Fruit fly (Drosophila melanogaster) whole organism, embryonic: Measurements from ENCODE around the gene Rbcn-3B.

ENCODE experiments used
- Antp ChIP-seq: fragments of 200-800 bp; sonication (Bioruptor generic); optimal IDR thresholded peaks from 3 replicates; lab custom pipeline; 2016; ENCODE audit warnings: missing biosample characterization, missing genetic modification characterization
- Bdp1 ChIP-seq: fragments of 200-800 bp; sonication (Bioruptor generic); optimal IDR thresholded peaks from 3 replicates; lab custom pipeline; 2016; ENCODE audit warnings: missing biosample characterization, missing genetic modification characterization
- CG10209 ChIP-seq: fragments of 200-800 bp; sonication (Bioruptor generic); optimal IDR thresholded peaks from 3 replicates; lab custom pipeline; 2017; ENCODE audit warnings: missing biosample characterization, mild to moderate bottlenecking, missing genetic modification characterization, missing genetic modification reagents
- CG1024 ChIP-seq: fragments of 200-800 bp; sonication (Bioruptor generic); IDR thresholded peaks from 2 replicates; pipeline ENCODE4 v1.3.6; 2022; ENCODE audit warnings: missing biosample characterization, missing genetic modification characterization
- CG12236 ChIP-seq: fragments of 200-800 bp; sonication (Bioruptor generic); optimal IDR thresholded peaks from 2 replicates; lab custom pipeline; 2016; ENCODE audit warnings: missing biosample characterization, missing genetic modification characterization
- CG15011 ChIP-seq: fragments of 200-800 bp; sonication (Bioruptor generic); optimal IDR thresholded peaks from 3 replicates; lab custom pipeline; 2018; ENCODE audit warnings: missing biosample characterization, mild to moderate bottlenecking, missing genetic modification characterization
- CG15073 ChIP-seq: fragments of 200-800 bp; sonication (Bioruptor generic); optimal IDR thresholded peaks from 2 replicates; lab custom pipeline; 2016; ENCODE audit warnings: missing biosample characterization, missing genetic modification characterization
- CG16813 ChIP-seq: fragments of 200-800 bp; sonication (Bioruptor generic); IDR thresholded peaks from 3 replicates; pipeline ENCODE4 v1.3.6; 2022; ENCODE audit warnings: missing biosample characterization, missing genetic modification characterization; ENCODE audit not compliant: partially characterized antibody
- CG17328 ChIP-seq: fragments of 200-800 bp; sonication (Bioruptor generic); IDR thresholded peaks from 2 replicates; pipeline ENCODE4 v1.3.6; 2022; ENCODE audit warnings: missing biosample characterization, missing genetic modification characterization
- CG1832 ChIP-seq: fragments of 200-800 bp; sonication (Bioruptor generic); optimal IDR thresholded peaks from 2 replicates; lab custom pipeline; 2017; ENCODE audit warnings: missing biosample characterization, mild to moderate bottlenecking, missing genetic modification characterization, inconsistent platforms
- CG18764 ChIP-seq: fragments of 200-800 bp; sonication (Bioruptor generic); optimal IDR thresholded peaks from 3 replicates; lab custom pipeline; 2016; ENCODE audit warnings: missing biosample characterization, missing genetic modification characterization
- CG30403 ChIP-seq: fragments of 200-800 bp; sonication (Bioruptor generic); optimal IDR thresholded peaks from 3 replicates; lab custom pipeline; 2016; ENCODE audit warnings: missing biosample characterization, missing genetic modification characterization
- CG32772 ChIP-seq: fragments of 200-800 bp; sonication (Bioruptor generic); IDR thresholded peaks from 2 replicates; pipeline ENCODE4 v1.3.6; 2022; ENCODE audit warnings: missing biosample characterization, missing genetic modification characterization
- CG33213 ChIP-seq: fragments of 200-800 bp; sonication (Bioruptor generic); optimal IDR thresholded peaks from 3 replicates; lab custom pipeline; 2016; ENCODE audit warnings: missing biosample characterization, missing genetic modification characterization
- CG4328 ChIP-seq: fragments of 200-800 bp; sonication (Bioruptor generic); optimal IDR thresholded peaks from 3 replicates; lab custom pipeline; 2017; ENCODE audit warnings: missing biosample characterization, missing genetic modification reagents, missing genetic modification characterization
- CG7556 ChIP-seq: fragments of 200-800 bp; sonication (Bioruptor generic); optimal IDR thresholded peaks from 2 replicates; lab custom pipeline; 2017; ENCODE audit warnings: missing biosample characterization, mild to moderate bottlenecking, missing genetic modification characterization
- CG7745 ChIP-seq: fragments of 200-800 bp; sonication (Bioruptor generic); optimal IDR thresholded peaks from 2 replicates; lab custom pipeline; 2018; ENCODE audit warnings: missing biosample characterization, mild to moderate bottlenecking, missing genetic modification characterization, moderate library complexity
- CG8388 ChIP-seq: fragments of 200-800 bp; sonication (Bioruptor generic); optimal IDR thresholded peaks from 2 replicates; lab custom pipeline; 2019; ENCODE audit warnings: missing biosample characterization, mild to moderate bottlenecking, missing genetic modification characterization, moderate library complexity
- CG8478 ChIP-seq: fragments of >200 bp; optimal IDR thresholded peaks from 2 replicates; lab custom pipeline; 2018
- CG8924 ChIP-seq: fragments of 200-800 bp; optimal IDR thresholded peaks from 3 replicates; lab custom pipeline; 2019; ENCODE audit warnings: missing biosample characterization, mild to moderate bottlenecking, missing genetic modification characterization, moderate library complexity
- Deaf1 ChIP-seq: fragments of 200-800 bp; optimal IDR thresholded peaks from 3 replicates; lab custom pipeline; 2019; ENCODE audit warnings: missing biosample characterization, mild to moderate bottlenecking, missing genetic modification characterization, moderate library complexity
- Drgx ChIP-seq: fragments of 200-800 bp; sonication (Bioruptor generic); IDR thresholded peaks from 2 replicates; pipeline ENCODE4 v1.3.6; 2022; ENCODE audit warnings: missing biosample characterization, missing genetic modification characterization
- ERR ChIP-seq: fragments of 200-800 bp; sonication (Bioruptor generic); optimal IDR thresholded peaks from 2 replicates; lab custom pipeline; 2016; ENCODE audit warnings: missing biosample characterization, missing genetic modification characterization
- Fer2 ChIP-seq: fragments of 200-800 bp; sonication (Bioruptor generic); optimal IDR thresholded peaks from 2 replicates; lab custom pipeline; 2018; ENCODE audit warnings: missing biosample characterization, mild to moderate bottlenecking, missing genetic modification characterization, moderate library complexity
- Hey ChIP-seq: fragments of 200-800 bp; sonication (Bioruptor generic); optimal IDR thresholded peaks from 3 replicates; lab custom pipeline; 2018; ENCODE audit warnings: missing biosample characterization, mild to moderate bottlenecking, missing genetic modification characterization
- Hr78 ChIP-seq, 2 experiments: fragments of 200-800 bp in 1 of 2; fragments of >200 bp in 1 of 2; sonication (Bioruptor generic) in 1 of 2; optimal IDR thresholded peaks; 2 replicates each; lab custom pipeline; 2017 to 2019; ENCODE audit warnings: missing biosample characterization in 2 of 2, missing genetic modification characterization in 2 of 2, mild to moderate bottlenecking in 1 of 2, moderate library complexity in 1 of 2
- Hsf ChIP-seq: fragments of 200-800 bp; sonication (Bioruptor generic); optimal IDR thresholded peaks from 3 replicates; lab custom pipeline; 2016; ENCODE audit warnings: missing biosample characterization, missing genetic modification characterization
- Lpt ChIP-seq: fragments of >200 bp; optimal IDR thresholded peaks from 2 replicates; lab custom pipeline; 2018; ENCODE audit warnings: missing biosample characterization, missing genetic modification characterization
- MBD-R2 ChIP-seq: fragments of 200-800 bp; sonication (Bioruptor generic); IDR thresholded peaks from 2 replicates; pipeline ENCODE4 v1.3.6; 2022; ENCODE audit warnings: missing biosample characterization, missing genetic modification characterization
- Neu2 ChIP-seq: fragments of 200-800 bp; sonication (Bioruptor generic); optimal IDR thresholded peaks from 3 replicates; lab custom pipeline; 2016; ENCODE audit warnings: missing biosample characterization, missing genetic modification characterization, borderline replicate concordance
- Scr ChIP-seq: fragments of 200-800 bp; sonication (Bioruptor generic); IDR thresholded peaks from 2 replicates; pipeline ENCODE4 v1.3.6; 2022; ENCODE audit warnings: missing biosample characterization, missing genetic modification characterization; ENCODE audit not compliant: partially characterized antibody
- ap ChIP-seq: fragments of 200-800 bp; sonication (Bioruptor generic); IDR thresholded peaks from 2 replicates; pipeline ENCODE4 v1.3.6; 2022; ENCODE audit warnings: missing biosample characterization, missing genetic modification characterization
- caup ChIP-seq: fragments of 200-800 bp; sonication (Bioruptor generic); optimal IDR thresholded peaks from 3 replicates; lab custom pipeline; 2017; ENCODE audit warnings: missing biosample characterization, mild to moderate bottlenecking, missing genetic modification characterization, moderate library complexity; ENCODE audit not compliant: severe bottlenecking
- cg ChIP-seq: fragments of 200-800 bp; sonication (Bioruptor generic); optimal IDR thresholded peaks from 3 replicates; lab custom pipeline; 2019; ENCODE audit warnings: missing biosample characterization, mild to moderate bottlenecking, missing genetic modification characterization, moderate library complexity
- corto ChIP-seq: fragments of 200-800 bp; sonication (Bioruptor generic); optimal IDR thresholded peaks from 2 replicates; lab custom pipeline; 2016; ENCODE audit warnings: missing biosample characterization, mild to moderate bottlenecking, missing genetic modification characterization, moderate library complexity
- danr ChIP-seq: fragments of 200-800 bp; sonication (Bioruptor generic); IDR thresholded peaks from 2 replicates; pipeline ENCODE4 v1.3.6; 2022; ENCODE audit warnings: missing biosample characterization, missing genetic modification characterization
- disco-r ChIP-seq: fragments of 200-800 bp; sonication (Bioruptor generic); optimal IDR thresholded peaks from 2 replicates; lab custom pipeline; 2016; ENCODE audit warnings: missing biosample characterization, missing genetic modification characterization
- eyg ChIP-seq: fragments of 200-800 bp; sonication (Bioruptor generic); optimal IDR thresholded peaks from 3 replicates; lab custom pipeline; 2016; ENCODE audit warnings: missing biosample characterization, missing genetic modification characterization
- gsb-n ChIP-seq: fragments of 200-800 bp; sonication (Bioruptor generic); optimal IDR thresholded peaks from 3 replicates; lab custom pipeline; 2018; ENCODE audit warnings: missing biosample characterization, mild to moderate bottlenecking, missing genetic modification characterization
- hbn ChIP-seq: fragments of 200-800 bp; sonication (Bioruptor generic); IDR thresholded peaks from 2 replicates; pipeline ENCODE4 v1.3.6; 2022; ENCODE audit warnings: missing biosample characterization, missing genetic modification characterization; ENCODE audit not compliant: partially characterized antibody
- insv ChIP-seq, 2 experiments: fragments of 200-800 bp; sonication (Bioruptor generic); optimal IDR thresholded peaks; 3 replicates each; lab custom pipeline; 2016 to 2018; ENCODE audit warnings: missing biosample characterization in 2 of 2, missing genetic modification characterization in 2 of 2
- kay ChIP-seq: fragments of 200-800 bp; sonication (Bioruptor generic); optimal IDR thresholded peaks from 2 replicates; lab custom pipeline; 2016; ENCODE audit warnings: missing biosample characterization, missing genetic modification characterization
- klu ChIP-seq: fragments of 200-800 bp; sonication (Bioruptor generic); IDR thresholded peaks from 2 replicates; pipeline ENCODE4 v1.3.6; 2022; ENCODE audit warnings: missing biosample characterization, missing genetic modification characterization
- lov ChIP-seq, 2 experiments: fragments of 200-800 bp in 1 of 2; fragments of >200 bp in 1 of 2; sonication (Bioruptor generic) in 1 of 2; IDR thresholded peaks in 1 of 2; optimal IDR thresholded peaks in 1 of 2; 2 replicates in 1 of 2; 3 replicates in 1 of 2; pipeline versions ENCODE4 v1.3.6 to Lab custom; 2017 to 2022; ENCODE audit warnings: missing biosample characterization in 1 of 2, missing genetic modification characterization in 1 of 2
- maf-S ChIP-seq: fragments of 200-800 bp; sonication (Bioruptor generic); optimal IDR thresholded peaks from 2 replicates; lab custom pipeline; 2016; ENCODE audit warnings: missing biosample characterization, missing genetic modification characterization
- pros ChIP-seq: fragments of 200-800 bp; sonication (Bioruptor generic); optimal IDR thresholded peaks from 3 replicates; lab custom pipeline; 2019; ENCODE audit warnings: missing biosample characterization, mild to moderate bottlenecking, missing genetic modification characterization, moderate library complexity
- stc ChIP-seq: fragments of 200-800 bp; sonication (Bioruptor generic); IDR thresholded peaks from 2 replicates; pipeline ENCODE4 v1.3.6; 2022; ENCODE audit warnings: missing biosample characterization, missing genetic modification characterization
- tup ChIP-seq: fragments of 200-800 bp; sonication (Bioruptor generic); optimal IDR thresholded peaks from 2 replicates; lab custom pipeline; 2016; ENCODE audit warnings: missing biosample characterization, mild to moderate bottlenecking, missing genetic modification characterization, moderate library complexity
- vfl ChIP-seq: fragments of 200-800 bp; sonication (Bioruptor generic); optimal IDR thresholded peaks from 2 replicates; lab custom pipeline; 2016; ENCODE audit warnings: missing biosample characterization, missing genetic modification characterization

Rbcn-3B gene

DNA sequence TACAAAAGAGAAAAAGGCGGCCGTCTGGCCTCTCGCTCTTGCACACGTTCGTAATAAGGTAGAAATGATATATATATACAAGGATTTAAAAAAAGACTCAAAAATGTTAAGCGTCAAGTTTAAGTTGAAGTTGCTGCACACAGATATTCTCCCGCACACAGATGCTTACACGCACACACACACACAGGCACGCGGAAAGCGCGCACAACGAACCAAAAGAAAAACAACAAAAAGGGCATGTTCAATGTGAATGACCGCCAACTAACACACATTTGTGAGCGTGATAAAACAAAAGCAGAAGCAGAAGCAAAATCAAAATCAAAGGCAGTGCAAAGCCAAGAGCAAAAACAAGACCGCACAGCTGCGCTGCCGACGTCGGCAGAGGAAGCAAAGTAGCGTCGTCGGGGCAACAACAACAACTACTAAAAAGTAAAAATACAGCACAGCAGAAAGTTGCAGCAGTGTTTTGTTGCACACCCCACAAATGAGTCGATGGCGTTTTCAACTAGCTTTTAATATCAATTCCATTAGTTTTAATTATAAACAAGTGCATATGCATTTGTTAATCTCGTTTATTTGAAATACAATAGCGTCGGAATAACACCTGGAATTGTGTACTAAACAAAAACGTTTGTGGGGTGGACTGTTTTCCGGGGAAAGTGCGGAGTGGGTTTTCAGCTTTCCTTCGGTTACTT is 38.6 kb downstream of the Rbcn-3B start (continued):
- peak in 1 of 2 experiments; percentile 92 for TF ChIP-seq Hr78 (GFP tag; optimal IDR thresholded peaks at IDR 0.05; lab: Kevin White, UChicago)
- TF ChIP-seq tup (GFP tag; lab: Kevin White, UChicago), result peak; percentile 89
- peak; percentile 92 for TF ChIP-seq maf-S
- TF ChIP-seq Lpt (GFP tag; lab: Kevin White, UChicago), result no peak
- TF ChIP-seq Fer2 (tag; lab: Kevin White, UChicago), result peak; percentile 84
- TF ChIP-seq Antp (GFP tag; lab: Kevin White, UChicago), result peak; percentile 95
- peak; percentile 98 for TF ChIP-seq Drgx (GFP tag; lab: Robert Waterston, UW)
- peak; percentile 79 for TF ChIP-seq kay (GFP tag; lab: Kevin White, UChicago)
- TF ChIP-seq stc, result peak; percentile 96
- no peak for TF ChIP-seq CG8478 (lab: Kevin White, UChicago)
- peak; percentile 87 for TF ChIP-seq CG15011
- peak; percentile 95 for TF ChIP-seq CG1024 (GFP tag; lab: Robert Waterston, UW)
- peak; percentile 34 to 38 for TF ChIP-seq insv (GFP tag; optimal IDR thresholded peaks at IDR 0.05; lab: Kevin White, UChicago)
- TF ChIP-seq Hey, result peak; percentile 71
- peak; percentile 88 for TF ChIP-seq disco-r (GFP tag; lab: Kevin White, UChicago)
- peak; percentile 96 for TF ChIP-seq Hsf (GFP tag; lab: Kevin White, UChicago)
- TF ChIP-seq corto (GFP tag; lab: Kevin White, UChicago), result peak; percentile 78
- peak; percentile 92 for TF ChIP-seq CG18764
- no peak for TF ChIP-seq CG1832 (GFP tag; lab: Kevin White, UChicago)
- TF ChIP-seq pros (GFP tag; lab: Kevin White, UChicago), result peak; percentile 87
- TF ChIP-seq CG4328 (GFP tag; lab: Kevin White, UChicago), result peak; percentile 79
- TF ChIP-seq MBD-R2 (GFP tag; lab: Robert Waterston, UW), result peak; percentile 64; the same call in 1 of the 2 replicates
- peak; percentile 89 for TF ChIP-seq CG7745 (tag; lab: Kevin White, UChicago)
- TF ChIP-seq Neu2 (GFP tag; lab: Kevin White, UChicago), result peak; percentile 90
- TF ChIP-seq CG10209 (GFP tag; lab: Kevin White, UChicago), result peak; percentile 96
- TF ChIP-seq ap (GFP tag; lab: Robert Waterston, UW), result peak; percentile 92
- peak; percentile 81 for TF ChIP-seq eyg
- peak; percentile 84 for TF ChIP-seq ERR
- peak; percentile 96 for TF ChIP-seq CG33213 (GFP tag; lab: Kevin White, UChicago)
- peak; percentile 77 for TF ChIP-seq CG15073 (GFP tag; lab: Kevin White, UChicago)
- peak; percentile 86 for TF ChIP-seq klu
- peak; percentile 98 for TF ChIP-seq CG8388 (GFP tag; lab: Kevin White, UChicago)
- peak; percentile 96 for TF ChIP-seq CG30403
- peak; percentile 82 for TF ChIP-seq cg (GFP tag; lab: Kevin White, UChicago)
- TF ChIP-seq caup (GFP tag; lab: Kevin White, UChicago), result peak; percentile 89
- TF ChIP-seq CG12236 (GFP tag; lab: Kevin White, UChicago), result peak; percentile 96
- TF ChIP-seq danr (GFP tag; lab: Robert Waterston, UW), result peak; percentile 75
- TF ChIP-seq CG17328, result peak; percentile 98
- TF ChIP-seq CG32772 (GFP tag; lab: Robert Waterston, UW), result peak; percentile 95
- peak; percentile 69 for TF ChIP-seq Deaf1
- peak; percentile 98 for TF ChIP-seq CG8924 (tag; lab: Kevin White, UChicago)
- no peak for TF ChIP-seq CG16813 (GFP tag; lab: Robert Waterston, UW)
- TF ChIP-seq vfl (GFP tag; lab: Kevin White, UChicago), result peak; percentile 88
- peak; percentile 97 for TF ChIP-seq CG7556 (GFP tag; lab: Kevin White, UChicago)
- TF ChIP-seq gsb-n, result peak; percentile 99
- TF ChIP-seq Bdp1, result peak; percentile 89
- TF ChIP-seq lov (optimal IDR thresholded peaks at IDR 0.05; lab: Kevin White, UChicago), result no peak
- TF ChIP-seq lov (GFP tag; IDR thresholded peaks at IDR 0.05; lab: Robert Waterston, UW), result peak; percentile 98
- TF ChIP-seq hbn (GFP tag; lab: Robert Waterston, UW), result no peak
- no peak for TF ChIP-seq Scr (GFP tag; lab: Robert Waterston, UW)
